Worm (Caenorhabditis elegans) whole organism, mixed stage, embryonic: ENCODE data around the gene wah-1.

ENCODE experiments used
- M03D4.4 ChIP-seq: sonication (generic microtip); optimal IDR thresholded peaks from 2 replicates; lab custom pipeline; 2017; ENCODE audit warnings: mild to moderate bottlenecking, missing genetic modification characterization, missing compliant biosample characterization
- lsy-2 ChIP-seq: fragments of 150-350 bp; optimal IDR thresholded peaks from 2 replicates; lab custom pipeline; 2014; ENCODE audit warnings: missing biosample characterization, missing genetic modification characterization
- nhr-28 ChIP-seq: fragments of 150-350 bp; optimal IDR thresholded peaks from 2 replicates; lab custom pipeline; 2014; ENCODE audit warnings: missing biosample characterization, missing genetic modification characterization

ce11 chrIII:12017999-12018398, 28.0 kb downstream of the wah-1 start:
- no peak for TF ChIP-seq M03D4.4 (tag; lab: Kevin White, UChicago)
- no peak for TF ChIP-seq nhr-28 (tag; lab: Kevin White, UChicago)
- TF ChIP-seq lsy-2 (tag; lab: Kevin White, UChicago): no peak
